Worm (Caenorhabditis elegans) whole organism, L4 larva: ENCODE results near the gene cgh-1.
A peak's percentile ranks its signal among the peaks of the same experiment; 100 is the strongest.

Experiments
- D1046.2 ChIP-seq: fragments of 200-800 bp; sonication (Bioruptor generic); IDR thresholded peaks from 2 replicates; pipeline ENCODE4 v1.3.6; 2022; ENCODE audit warnings: missing genetic modification characterization, missing compliant biosample characterization
- F10B5.3 ChIP-seq: sonication (generic microtip); optimal IDR thresholded peaks from 2 replicates; lab custom pipeline; 2016; ENCODE audit warnings: mild to moderate bottlenecking, missing genetic modification characterization, missing compliant biosample characterization
- F26F4.8 ChIP-seq: fragments of 200-800 bp; sonication (Bioruptor generic); conservative IDR thresholded peaks from 2 replicates; pipeline ENCODE4 v1.3.6; 2022; ENCODE audit warnings: missing genetic modification characterization, missing compliant biosample characterization
- F44E2.7 ChIP-seq: fragments of 200-800 bp; sonication (Bioruptor generic); IDR thresholded peaks from 2 replicates; pipeline ENCODE4 v2.1.2; 2022; ENCODE audit warnings: missing genetic modification characterization, missing compliant biosample characterization
- F49E8.2 ChIP-seq: sonication (generic microtip); optimal IDR thresholded peaks from 2 replicates; lab custom pipeline; 2016; ENCODE audit warnings: missing compliant biosample characterization, mild to moderate bottlenecking, missing genetic modification characterization, borderline replicate concordance
- R02D3.7 ChIP-seq: fragments of 150-350 bp; sonication (generic microtip); optimal IDR thresholded peaks from 3 replicates; lab custom pipeline; 2014; ENCODE audit warnings: missing biosample characterization, missing genetic modification characterization
- ZK337.2 ChIP-seq: fragments of 200-800 bp; sonication (Bioruptor generic); IDR thresholded peaks from 2 replicates; pipeline ENCODE4 v1.3.6; 2022; ENCODE audit warnings: missing genetic modification reagents, missing genetic modification characterization, missing compliant biosample characterization
- ZK546.5 ChIP-seq, 2 experiments: sonication (generic microtip); optimal IDR thresholded peaks; 2 replicates each; lab custom pipeline; 2017; ENCODE audit warnings: missing biosample characterization in 2 of 2, missing genetic modification characterization in 2 of 2
- aly-2 ChIP-seq: sonication (generic microtip); optimal IDR thresholded peaks from 2 replicates; lab custom pipeline; 2018; ENCODE audit warnings: missing biosample characterization, missing genetic modification characterization
- arid-1 ChIP-seq: fragments of 200-800 bp; sonication (Bioruptor generic); conservative IDR thresholded peaks from 2 replicates; pipeline ENCODE4 v1.3.6; 2022; ENCODE audit warnings: missing genetic modification reagents, missing genetic modification characterization, missing compliant biosample characterization
- ceh-62 ChIP-seq: sonication (generic microtip); optimal IDR thresholded peaks from 2 replicates; lab custom pipeline; 2017; ENCODE audit warnings: missing biosample characterization, missing genetic modification characterization
- ceh-82 ChIP-seq: sonication (generic microtip); optimal IDR thresholded peaks from 2 replicates; lab custom pipeline; 2017; ENCODE audit warnings: missing biosample characterization, missing genetic modification characterization
- cey-2 ChIP-seq: sonication (generic microtip); optimal IDR thresholded peaks from 3 replicates; lab custom pipeline; 2017; ENCODE audit warnings: missing genetic modification characterization, mild to moderate bottlenecking, missing compliant biosample characterization, antibody characterized with exemption, borderline replicate concordance; ENCODE audit not compliant: insufficient read depth
- daf-16 ChIP-seq, 3 experiments: sonication (generic microtip); optimal IDR thresholded peaks; 2 replicates each; lab custom pipeline; 2016 to 2017; ENCODE audit warnings: missing genetic modification characterization in 3 of 3, missing genetic modification reagents in 3 of 3, mild to moderate bottlenecking in 2 of 3, missing compliant biosample characterization in 2 of 3, missing biosample characterization in 1 of 3, moderate library complexity in 1 of 3
- daf-19 ChIP-seq: fragments of 200-800 bp; sonication (Bioruptor generic); conservative IDR thresholded peaks from 2 replicates; pipeline ENCODE4 v1.3.6; 2022; ENCODE audit warnings: missing genetic modification characterization, missing compliant biosample characterization
- dmd-8 ChIP-seq: fragments of 200-800 bp; sonication (Bioruptor generic); IDR thresholded peaks from 2 replicates; pipeline ENCODE4 v1.3.6; 2022; ENCODE audit warnings: missing genetic modification characterization, missing compliant biosample characterization
- dmd-9 ChIP-seq: fragments of 200-800 bp; sonication (Bioruptor generic); IDR thresholded peaks from 2 replicates; pipeline ENCODE4 v1.3.6; 2022; ENCODE audit warnings: missing genetic modification reagents, missing genetic modification characterization, missing compliant biosample characterization
- duxl-1 ChIP-seq: sonication (generic microtip); optimal IDR thresholded peaks from 2 replicates; lab custom pipeline; 2016; ENCODE audit warnings: mild to moderate bottlenecking, missing genetic modification characterization, moderate library complexity, missing compliant biosample characterization; ENCODE audit not compliant: poor library complexity
- dve-1 ChIP-seq: sonication (generic microtip); optimal IDR thresholded peaks from 2 replicates; lab custom pipeline; 2017; ENCODE audit warnings: antibody characterized with exemption, mild to moderate bottlenecking, missing genetic modification characterization, missing compliant biosample characterization; ENCODE audit not compliant: insufficient read depth
- hlh-11 ChIP-seq: fragments of 200-800 bp; sonication (Bioruptor generic); optimal IDR thresholded peaks from 2 replicates; lab custom pipeline; 2018; ENCODE audit warnings: mild to moderate bottlenecking, missing genetic modification characterization, missing compliant biosample characterization
- hlh-30 ChIP-seq: sonication (generic microtip); optimal IDR thresholded peaks from 2 replicates; lab custom pipeline; 2017; ENCODE audit warnings: antibody characterized with exemption, mild to moderate bottlenecking, missing genetic modification characterization, missing compliant biosample characterization; ENCODE audit not compliant: insufficient read depth
- hmg-1.1 ChIP-seq: fragments of 200-800 bp; sonication (Bioruptor generic); IDR thresholded peaks from 2 replicates; pipeline ENCODE4 v1.3.6; 2022; ENCODE audit warnings: missing genetic modification reagents, missing genetic modification characterization, missing compliant biosample characterization
- lim-7 ChIP-seq: fragments of 200-800 bp; sonication (Bioruptor generic); IDR thresholded peaks from 2 replicates; pipeline ENCODE4 v1.3.6; 2022; ENCODE audit warnings: missing genetic modification characterization, missing compliant biosample characterization
- lin-13 ChIP-seq: fragments of 150-350 bp; optimal IDR thresholded peaks from 2 replicates; lab custom pipeline; 2014; ENCODE audit warnings: missing biosample characterization, missing genetic modification reagents, missing genetic modification characterization
- lin-15B ChIP-seq: fragments of 150-350 bp; sonication (generic microtip); optimal IDR thresholded peaks from 3 replicates; lab custom pipeline; 2014; ENCODE audit warnings: missing biosample characterization, missing genetic modification characterization
- lin-38 ChIP-seq: fragments of 200-800 bp; sonication (Bioruptor generic); IDR thresholded peaks from 2 replicates; pipeline ENCODE4 v1.3.6; 2022; ENCODE audit warnings: missing genetic modification reagents, missing genetic modification characterization, missing compliant biosample characterization
- lin-39 ChIP-seq: fragments of 150-350 bp; optimal IDR thresholded peaks from 2 replicates; lab custom pipeline; 2014; ENCODE audit warnings: missing biosample characterization, missing genetic modification reagents, missing genetic modification characterization
- lir-3 ChIP-seq: sonication (generic microtip); optimal IDR thresholded peaks from 2 replicates; lab custom pipeline; 2016; ENCODE audit warnings: mild to moderate bottlenecking, missing genetic modification characterization, missing compliant biosample characterization
- mep-1 ChIP-seq: fragments of 150-350 bp; sonication (generic microtip); optimal IDR thresholded peaks from 3 replicates; lab custom pipeline; 2014; ENCODE audit warnings: missing biosample characterization, missing genetic modification characterization
- mxl-2 ChIP-seq: fragments of 200-800 bp; sonication (Bioruptor generic); conservative IDR thresholded peaks from 2 replicates; pipeline ENCODE4 v1.3.6; 2022; ENCODE audit warnings: missing genetic modification reagents, missing genetic modification characterization, missing compliant biosample characterization
- nhr-10 ChIP-seq: fragments of 150-350 bp; optimal IDR thresholded peaks from 2 replicates; lab custom pipeline; 2014; ENCODE audit warnings: missing biosample characterization, missing genetic modification characterization
- nhr-102 ChIP-seq: sonication (generic microtip); optimal IDR thresholded peaks from 2 replicates; lab custom pipeline; 2016; ENCODE audit warnings: mild to moderate bottlenecking, missing genetic modification characterization, moderate library complexity, missing compliant biosample characterization
- nhr-111 ChIP-seq: fragments of 200-800 bp; sonication (Bioruptor generic); optimal IDR thresholded peaks from 2 replicates; lab custom pipeline; 2018; ENCODE audit warnings: mild to moderate bottlenecking, missing genetic modification characterization, missing compliant biosample characterization
- nhr-28 ChIP-seq: fragments of 150-350 bp; optimal IDR thresholded peaks from 2 replicates; lab custom pipeline; 2014; ENCODE audit warnings: missing biosample characterization, missing genetic modification characterization
- nhr-41 ChIP-seq: fragments of 200-800 bp; sonication (Bioruptor generic); IDR thresholded peaks from 2 replicates; pipeline ENCODE4 v1.3.6; 2022; ENCODE audit warnings: missing genetic modification reagents, missing genetic modification characterization, missing compliant biosample characterization
- nhr-48 ChIP-seq: sonication (generic microtip); optimal IDR thresholded peaks from 2 replicates; lab custom pipeline; 2016; ENCODE audit warnings: mild to moderate bottlenecking, missing genetic modification characterization, missing compliant biosample characterization
- nhr-6 ChIP-seq: fragments of 150-350 bp; optimal IDR thresholded peaks from 2 replicates; lab custom pipeline; 2014; ENCODE audit warnings: missing biosample characterization, missing genetic modification characterization
- pha-4 ChIP-seq, 2 experiments: fragments of 150-350 bp in 1 of 2; fragments of 200-800 bp in 1 of 2; sonication (Bioruptor generic) in 1 of 2; IDR thresholded peaks in 1 of 2; optimal IDR thresholded peaks in 1 of 2; 2 replicates each; pipeline versions ENCODE4 v1.3.6 to Lab custom; 2014 to 2022; ENCODE audit warnings: missing genetic modification characterization in 2 of 2, missing genetic modification reagents in 2 of 2, missing biosample characterization in 1 of 2, missing compliant biosample characterization in 1 of 2
- pqm-1 ChIP-seq: sonication (generic microtip); optimal IDR thresholded peaks from 2 replicates; lab custom pipeline; 2017; ENCODE audit warnings: missing biosample characterization, missing genetic modification characterization
- saeg-2 ChIP-seq: fragments of 200-800 bp; sonication (Bioruptor generic); IDR thresholded peaks from 2 replicates; pipeline ENCODE4 v1.3.6; 2022; ENCODE audit warnings: missing genetic modification reagents, missing genetic modification characterization, missing compliant biosample characterization
- sdz-12 ChIP-seq: fragments of 200-800 bp; sonication (Bioruptor generic); optimal IDR thresholded peaks from 2 replicates; lab custom pipeline; 2018; ENCODE audit warnings: mild to moderate bottlenecking, missing genetic modification characterization, missing compliant biosample characterization
- set-16 ChIP-seq: fragments of 200-800 bp; sonication (Bioruptor generic); IDR thresholded peaks from 2 replicates; pipeline ENCODE4 v1.3.6; 2022; ENCODE audit warnings: missing genetic modification reagents, missing genetic modification characterization, missing compliant biosample characterization
- spr-3 ChIP-seq: fragments of 200-800 bp; sonication (Bioruptor generic); optimal IDR thresholded peaks from 2 replicates; lab custom pipeline; 2018; ENCODE audit warnings: mild to moderate bottlenecking, missing genetic modification characterization, missing compliant biosample characterization
- tag-97 ChIP-seq: fragments of 200-800 bp; sonication (Bioruptor generic); IDR thresholded peaks from 2 replicates; pipeline ENCODE4 v1.3.6; 2022; ENCODE audit warnings: missing genetic modification characterization, missing compliant biosample characterization
- tra-1 ChIP-seq: fragments of 200-800 bp; sonication (Bioruptor generic); IDR thresholded peaks from 2 replicates; pipeline ENCODE4 v1.3.6; 2022; ENCODE audit warnings: missing genetic modification reagents, missing genetic modification characterization, missing compliant biosample characterization
- zag-1 ChIP-seq: fragments of 150-350 bp; optimal IDR thresholded peaks from 2 replicates; lab custom pipeline; 2014; ENCODE audit warnings: missing biosample characterization, missing genetic modification characterization
- zfp-2 ChIP-seq: sonication (generic microtip); optimal IDR thresholded peaks from 2 replicates; lab custom pipeline; 2016; ENCODE audit warnings: mild to moderate bottlenecking, missing genetic modification characterization, missing compliant biosample characterization
- zfp-3 ChIP-seq: fragments of 200-800 bp; sonication (Bioruptor generic); conservative IDR thresholded peaks from 2 replicates; pipeline ENCODE4 v1.3.6; 2022; ENCODE audit warnings: missing genetic modification reagents, missing genetic modification characterization, missing compliant biosample characterization
- zip-2 ChIP-seq: fragments of 150-350 bp; optimal IDR thresholded peaks from 2 replicates; lab custom pipeline; 2014; ENCODE audit warnings: missing biosample characterization, missing genetic modification characterization
- ztf-7 ChIP-seq: fragments of 150-350 bp; optimal IDR thresholded peaks from 2 replicates; lab custom pipeline; 2014; ENCODE audit warnings: missing biosample characterization, missing genetic modification characterization

Gene cgh-1

DNA sequence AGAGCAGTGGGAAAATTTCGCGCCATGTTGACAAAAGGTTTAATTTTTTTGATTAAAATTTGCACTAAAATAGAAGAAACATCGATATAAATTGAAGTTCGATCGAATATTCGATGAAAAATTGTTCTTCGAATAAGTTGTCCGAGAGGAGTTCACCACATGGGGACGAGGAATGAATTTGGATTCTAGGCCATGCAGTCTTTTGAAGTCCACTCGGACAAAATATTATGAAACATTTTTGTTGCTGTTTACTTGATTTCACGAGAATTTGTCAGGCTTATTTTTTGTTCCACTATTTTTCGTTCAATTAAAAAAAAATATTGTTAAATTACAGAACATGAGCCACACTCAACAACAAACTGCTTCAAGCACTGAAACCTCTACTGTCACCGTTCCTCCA is 23.0 kb upstream of the cgh-1 start, which contains the start of the genes cux-7 and C07H6.2 (continued):
- TF ChIP-seq lim-7 (GFP tag; lab: Robert Waterston, UW) (no peak), set-16 (no peak; the same call in 1 of the 2 replicates), nhr-111 (GFP tag; lab: Kevin White, UChicago) (no peak), zip-2 (tag; lab: Kevin White, UChicago) (no peak), F26F4.8 (GFP tag; lab: Robert Waterston, UW) (no peak), duxl-1 (tag; lab: Kevin White, UChicago) (peak; percentile 97), pqm-1 (tag; lab: Kevin White, UChicago) (no peak), F44E2.7 (no peak), ceh-82 (no peak), mxl-2 (GFP tag; lab: Robert Waterston, UW) (peak; percentile 82), pha-4 (GFP tag; IDR thresholded peaks at IDR 0.05; lab: Robert Waterston, UW) (no peak; the same call in 1 of the 2 replicates), pha-4 (tag; optimal IDR thresholded peaks at IDR 0.05; lab: Kevin White, UChicago) (peak; percentile 30), hlh-30 (tag; lab: Kevin White, UChicago) (no peak), nhr-48 (tag; lab: Kevin White, UChicago) (no peak), cey-2 (tag; lab: Kevin White, UChicago) (no peak), dmd-9 (peak; percentile 97), zag-1 (no peak), aly-2 (tag; lab: Kevin White, UChicago) (no peak), D1046.2 (GFP tag; lab: Robert Waterston, UW) (peak; percentile 88; the same call in 1 of the 2 replicates), nhr-28 (tag; lab: Kevin White, UChicago) (peak; percentile 73), nhr-10 (no peak), lin-13 (GFP tag; lab: Kevin White, UChicago) (peak; percentile 85), sdz-12 (peak; percentile 98), R02D3.7 (tag; lab: Kevin White, UChicago) (no peak), daf-16 (GFP tag; optimal IDR thresholded peaks at IDR 0.05; lab: Kevin White, UChicago) (peak; percentile 68 to 88), daf-16 (tag; optimal IDR thresholded peaks at IDR 0.05; lab: Kevin White, UChicago) (peak; percentile 90), arid-1 (GFP tag; lab: Robert Waterston, UW) (peak; percentile 88), tag-97 (GFP tag; lab: Robert Waterston, UW) (peak; percentile 99), ZK337.2 (peak; percentile 100), mep-1 (tag; lab: Kevin White, UChicago) (no peak), lir-3 (tag; lab: Kevin White, UChicago) (peak; percentile 54), dve-1 (tag; lab: Kevin White, UChicago) (peak; percentile 92), lin-15B (tag; lab: Kevin White, UChicago) (peak; percentile 72), ztf-7 (tag; lab: Kevin White, UChicago) (no peak), tra-1 (GFP tag; lab: Robert Waterston, UW) (peak; percentile 89; the same call in 1 of the 2 replicates), F49E8.2 (tag; lab: Kevin White, UChicago) (peak; percentile 90), nhr-102 (peak; percentile 88), zfp-3 (GFP tag; lab: Robert Waterston, UW) (peak; percentile 88), hmg-1.1 (GFP tag; lab: Robert Waterston, UW) (peak; percentile 79), dmd-8 (GFP tag; lab: Robert Waterston, UW) (no peak), ZK546.5 (tag; optimal IDR thresholded peaks at IDR 0.05; lab: Kevin White, UChicago) (peak in 1 of 2 experiments; percentile 24), lin-39 (tag; lab: Kevin White, UChicago) (no peak), hlh-11 (tag; lab: Kevin White, UChicago) (peak; percentile 82), spr-3 (GFP tag; lab: Kevin White, UChicago) (peak; percentile 47), zfp-2 (tag; lab: Kevin White, UChicago) (peak; percentile 53), saeg-2 (no peak), daf-19 (GFP tag; lab: Robert Waterston, UW) (no peak), F10B5.3 (tag; lab: Kevin White, UChicago) (peak; percentile 82), nhr-6 (tag; lab: Kevin White, UChicago) (peak; percentile 82), lin-38 (GFP tag; lab: Robert Waterston, UW) (peak; percentile 85), ceh-62 (no peak), nhr-41 (no peak)
